Worm (Caenorhabditis elegans): ENCODE results near the gene srh-30.

srh-30 gene

DNA sequence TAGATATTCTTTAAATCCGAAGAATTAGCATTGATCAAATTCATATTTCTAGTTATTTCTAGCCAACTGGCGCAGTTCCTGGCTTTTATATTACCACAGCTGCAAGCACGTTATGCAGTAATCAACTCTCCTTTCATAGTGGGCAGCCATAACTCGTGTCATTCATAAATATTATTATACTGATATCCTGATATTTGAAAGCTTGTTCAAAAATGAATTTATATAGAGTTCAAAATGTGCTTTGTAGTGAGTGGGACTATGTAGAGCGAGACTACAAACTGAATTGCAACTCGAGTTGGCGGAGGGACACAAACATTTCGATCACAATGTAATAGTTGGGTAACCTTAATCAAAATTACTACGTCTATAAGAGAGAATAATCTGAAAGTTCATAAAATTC lies at the start of gene srh-30:
srh-30 (minus strand) TSS at position 101 of the 400 bp plus-strand sequence.
- TF ChIP-seq nfya-1 (tag; optimal IDR thresholded peaks at IDR 0.05; ENCODE audit: borderline replicate concordance, insufficient read depth) (no peak), tbx-9 (tag; optimal IDR thresholded peaks at IDR 0.05; ENCODE audit: borderline replicate concordance) (no peak), ztf-18 (tag; optimal IDR thresholded peaks at IDR 0.05) (no peak)

DNA sequence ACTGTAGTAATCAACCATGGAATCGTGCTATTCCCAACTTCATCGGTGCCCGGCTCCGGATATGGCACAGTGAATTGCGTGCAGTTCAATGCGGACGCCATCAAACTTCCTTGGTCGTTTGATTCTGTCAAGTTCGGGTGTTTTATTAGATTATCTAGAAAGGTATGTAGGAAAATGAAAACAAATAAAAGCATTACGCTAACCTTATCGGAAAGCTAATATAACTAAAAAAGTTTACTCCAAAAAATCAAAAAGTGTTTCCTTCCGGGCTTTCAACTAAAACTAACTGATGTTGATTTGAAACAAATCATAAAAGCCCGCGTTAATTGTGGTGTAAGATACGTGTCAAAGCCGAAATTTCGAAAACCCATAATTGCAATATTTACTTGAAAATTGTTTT lies 48.3 kb upstream of the srh-30 start, which contains the start of gene dmsr-13:
dmsr-13 (minus strand) TSS at position 101 of the 400 bp plus-strand sequence.
- TF ChIP-seq die-1 (tag; optimal IDR thresholded peaks at IDR 0.05) (no peak), Y67H2A.10 (GFP tag; conservative IDR thresholded peaks at IDR 0.05) (no peak), pbrm-1 (GFP tag; IDR thresholded peaks at IDR 0.05) (no peak), nfyb-1 (GFP tag; IDR thresholded peaks at IDR 0.05) (no peak), C06A6.2 (GFP tag; conservative IDR thresholded peaks at IDR 0.05) (no peak), hmg-1.2 (GFP tag; IDR thresholded peaks at IDR 0.05) (no peak), bed-1 (GFP tag; IDR thresholded peaks at IDR 0.05) (no peak), ceh-27 (GFP tag; optimal IDR thresholded peaks at IDR 0.05) (no peak), lag-1 (GFP tag; IDR thresholded peaks at IDR 0.05) (no peak), gei-17 (GFP tag; optimal IDR thresholded peaks at IDR 0.05) (no peak), B0019.2 (GFP tag; conservative IDR thresholded peaks at IDR 0.05) (no peak), lsl-1 (GFP tag; optimal IDR thresholded peaks at IDR 0.05) (no peak)

DNA sequence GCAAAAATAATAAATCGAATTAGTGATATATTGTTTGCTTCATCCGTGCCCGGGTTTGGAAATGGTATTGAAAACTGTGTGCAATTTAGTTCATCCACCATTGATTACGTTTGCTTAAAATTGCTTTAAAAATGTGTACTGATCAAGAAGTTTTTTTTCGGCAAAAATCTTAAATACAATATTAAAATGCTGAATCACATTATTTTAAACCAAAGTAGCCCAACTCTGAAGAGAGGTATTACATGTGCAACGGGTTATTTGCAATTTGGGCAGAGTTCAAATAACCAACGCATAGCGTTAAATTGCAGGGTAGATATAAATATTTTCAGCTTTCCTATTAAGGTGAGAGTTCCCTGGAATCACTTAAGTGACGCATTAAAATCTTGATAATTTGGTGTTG lies 45.6 kb upstream of the srh-30 start, which contains the start of gene dmsr-14:
dmsr-14 (minus strand) TSS at position 101 of the 400 bp plus-strand sequence.
- TF ChIP-seq B0035.1 (tag; optimal IDR thresholded peaks at IDR 0.05) (no peak), B0019.2 (GFP tag; conservative IDR thresholded peaks at IDR 0.05) (no peak), hmg-1.2 (GFP tag; IDR thresholded peaks at IDR 0.05) (no peak)

DNA sequence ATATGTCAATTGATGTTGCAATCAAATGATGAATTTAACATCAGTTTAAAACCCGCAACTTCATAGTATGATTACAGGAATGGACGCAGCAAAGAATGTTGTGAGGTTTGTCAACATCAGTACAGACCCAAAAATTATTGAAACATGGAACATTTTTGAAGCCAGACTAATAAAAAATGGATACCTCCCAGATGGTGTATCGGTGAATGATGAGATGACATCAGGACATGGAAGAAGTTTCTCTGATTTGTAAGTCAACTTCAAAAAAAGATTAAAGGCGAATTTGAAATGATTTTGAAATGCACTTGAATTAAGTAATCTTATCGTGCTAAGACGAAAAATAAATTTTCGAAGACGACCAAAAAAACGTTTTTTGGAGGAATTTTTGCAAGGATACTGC lies 42.3 kb upstream of the srh-30 start:
- no peak for TF ChIP-seq akir-1 (GFP tag; optimal IDR thresholded peaks at IDR 0.05)
- no peak for TF ChIP-seq ztf-18 (tag; optimal IDR thresholded peaks at IDR 0.05)
- no peak for TF ChIP-seq ztf-6 (GFP tag; IDR thresholded peaks at IDR 0.05)
- no peak for TF ChIP-seq ztf-25 (GFP tag; IDR thresholded peaks at IDR 0.05)
- TF ChIP-seq attf-6 (GFP tag; IDR thresholded peaks at IDR 0.05): no peak
- no peak for TF ChIP-seq dox-1 (GFP tag; IDR thresholded peaks at IDR 0.05)
- TF ChIP-seq T26A5.8 (tag; optimal IDR thresholded peaks at IDR 0.05): no peak
- TF ChIP-seq pbrm-1 (GFP tag; IDR thresholded peaks at IDR 0.05): no peak
- TF ChIP-seq F55B11.4 (tag; optimal IDR thresholded peaks at IDR 0.05; ENCODE audit: borderline replicate concordance, insufficient read depth): no peak
- no peak for TF ChIP-seq F10E7.11 (tag; optimal IDR thresholded peaks at IDR 0.05)
- no peak for TF ChIP-seq snpc-3.4 (tag; optimal IDR thresholded peaks at IDR 0.05)
- no peak for TF ChIP-seq mxl-1 (tag; optimal IDR thresholded peaks at IDR 0.05)
- no peak for TF ChIP-seq B0019.2 (GFP tag; conservative IDR thresholded peaks at IDR 0.05)
- TF ChIP-seq dpl-1 (GFP tag; optimal IDR thresholded peaks at IDR 0.05): no peak
- TF ChIP-seq ceh-100 (GFP tag; IDR thresholded peaks at IDR 0.05): no peak

DNA sequence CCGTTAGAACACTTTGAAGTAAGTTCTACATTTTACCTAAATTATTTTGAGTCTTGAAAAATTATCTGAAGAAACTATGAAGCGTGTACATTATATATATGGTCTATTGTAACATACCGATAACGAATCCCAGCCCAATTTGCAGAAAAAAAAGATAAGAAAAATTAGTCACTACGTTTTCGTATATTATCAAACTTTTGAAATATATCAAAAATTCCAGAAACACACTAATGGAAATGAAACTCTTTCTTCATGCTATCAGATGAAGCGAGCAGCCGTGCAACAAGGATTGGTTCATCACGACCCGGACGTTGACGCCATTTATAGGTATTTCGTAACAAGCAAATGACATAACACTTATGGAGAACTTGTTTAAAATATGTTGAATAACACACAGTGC lies 40.3 kb upstream of the srh-30 start:
- no peak for TF ChIP-seq egl-44 (GFP tag; IDR thresholded peaks at IDR 0.05)
- no peak for TF ChIP-seq die-1 (tag; optimal IDR thresholded peaks at IDR 0.05)
- peak; percentile 81 for TF ChIP-seq ets-4 (GFP tag; optimal IDR thresholded peaks at IDR 0.05)
- TF ChIP-seq ceh-100 (GFP tag; IDR thresholded peaks at IDR 0.05): no peak
- TF ChIP-seq nhr-80 (tag; optimal IDR thresholded peaks at IDR 0.05): peak; percentile 91
- 0 out of 2 replicates have a peak, but pooled peaks have one; percentile 34 for TF ChIP-seq cebp-1 (GFP tag; IDR thresholded peaks at IDR 0.05)
- TF ChIP-seq cebp-1 (tag; optimal IDR thresholded peaks at IDR 0.05): no peak
- 0 out of 2 replicates have a peak, but pooled peaks have one; percentile 10 for TF ChIP-seq ceh-40 (GFP tag; IDR thresholded peaks at IDR 0.05)
